Fruit fly (Drosophila melanogaster) whole organism, embryonic: ENCODE results near the gene Stim.
A peak's percentile ranks its signal among the peaks of the same experiment; 100 is the strongest.

Experiments used
- Antp ChIP-seq: fragments of 200-800 bp; sonication (Bioruptor generic); optimal IDR thresholded peaks from 3 replicates; lab custom pipeline; 2016; ENCODE audit warnings: missing biosample characterization, missing genetic modification characterization
- B-H2 ChIP-seq: fragments of 200-800 bp; sonication (Bioruptor generic); optimal IDR thresholded peaks from 2 replicates; lab custom pipeline; 2018; ENCODE audit warnings: missing biosample characterization, mild to moderate bottlenecking, missing genetic modification characterization
- Bgb ChIP-seq: fragments of 200-800 bp; sonication (Bioruptor generic); IDR thresholded peaks from 2 replicates; pipeline ENCODE4 v1.3.6; 2022; ENCODE audit warnings: missing biosample characterization, missing genetic modification characterization; ENCODE audit not compliant: partially characterized antibody
- CG10274 ChIP-seq: fragments of 200-800 bp; sonication (Bioruptor generic); optimal IDR thresholded peaks from 3 replicates; lab custom pipeline; 2017; ENCODE audit warnings: missing biosample characterization, mild to moderate bottlenecking, missing genetic modification characterization
- CG10543 ChIP-seq: fragments of 200-800 bp; sonication (Bioruptor generic); optimal IDR thresholded peaks from 3 replicates; lab custom pipeline; 2017; ENCODE audit warnings: missing biosample characterization, mild to moderate bottlenecking, missing genetic modification characterization, moderate library complexity
- CG11398 ChIP-seq: fragments of 200-800 bp; sonication (Bioruptor generic); optimal IDR thresholded peaks from 2 replicates; lab custom pipeline; 2016; ENCODE audit warnings: missing biosample characterization, missing genetic modification characterization
- CG15514 ChIP-seq: fragments of 200-800 bp; sonication (Bioruptor generic); optimal IDR thresholded peaks from 3 replicates; lab custom pipeline; 2017; ENCODE audit warnings: missing biosample characterization, missing genetic modification characterization, mild to moderate bottlenecking, moderate library complexity, missing genetic modification reagents
- CG15601 ChIP-seq: fragments of 200-800 bp; sonication (Bioruptor generic); optimal IDR thresholded peaks from 3 replicates; lab custom pipeline; 2019; ENCODE audit warnings: missing biosample characterization, mild to moderate bottlenecking, missing genetic modification characterization, moderate library complexity
- CG17568 ChIP-seq: fragments of 200-800 bp; sonication (Bioruptor generic); optimal IDR thresholded peaks from 2 replicates; lab custom pipeline; 2018; ENCODE audit warnings: missing biosample characterization, mild to moderate bottlenecking, missing genetic modification characterization, moderate library complexity
- CG18599 ChIP-seq: fragments of 200-800 bp; sonication (Bioruptor generic); optimal IDR thresholded peaks from 3 replicates; lab custom pipeline; 2017; ENCODE audit warnings: missing biosample characterization, missing genetic modification characterization, mild to moderate bottlenecking, moderate library complexity, missing genetic modification reagents
- CG4707 ChIP-seq: fragments of 200-800 bp; sonication (Bioruptor generic); optimal IDR thresholded peaks from 2 replicates; lab custom pipeline; 2018; ENCODE audit warnings: missing biosample characterization, mild to moderate bottlenecking, missing genetic modification characterization, moderate library complexity
- CG4820 ChIP-seq: fragments of 200-800 bp; sonication (Bioruptor generic); optimal IDR thresholded peaks from 3 replicates; lab custom pipeline; 2016; ENCODE audit warnings: missing biosample characterization, missing genetic modification characterization
- CG6765 ChIP-seq: fragments of 200-800 bp; sonication (Bioruptor generic); optimal IDR thresholded peaks from 3 replicates; lab custom pipeline; 2017; ENCODE audit warnings: missing biosample characterization, mild to moderate bottlenecking, missing genetic modification characterization
- CG7745 ChIP-seq: fragments of 200-800 bp; sonication (Bioruptor generic); optimal IDR thresholded peaks from 2 replicates; lab custom pipeline; 2018; ENCODE audit warnings: missing biosample characterization, mild to moderate bottlenecking, missing genetic modification characterization, moderate library complexity
- CG8290 ChIP-seq, 3 experiments: fragments of 200-800 bp; sonication (Bioruptor generic); optimal IDR thresholded peaks; 2 replicates each; lab custom pipeline; 2016 to 2019; ENCODE audit warnings: missing biosample characterization in 3 of 3, missing genetic modification characterization in 3 of 3, mild to moderate bottlenecking in 2 of 3, moderate library complexity in 1 of 3
- CG9817 ChIP-seq: fragments of 200-800 bp; sonication (Bioruptor generic); optimal IDR thresholded peaks from 2 replicates; lab custom pipeline; 2018; ENCODE audit warnings: missing biosample characterization, mild to moderate bottlenecking, missing genetic modification characterization, moderate library complexity
- D ChIP-seq, 2 experiments: fragments of 200-800 bp in 1 of 2; fragments of >200 bp in 1 of 2; sonication (Bioruptor generic) in 1 of 2; optimal IDR thresholded peaks; 2 replicates in 1 of 2; 3 replicates in 1 of 2; lab custom pipeline; 2017; ENCODE audit warnings: mild to moderate bottlenecking in 1 of 2, missing biosample characterization in 1 of 2, missing genetic modification characterization in 1 of 2, missing genetic modification reagents in 1 of 2
- Dad ChIP-seq: fragments of 200-800 bp; sonication (Bioruptor generic); optimal IDR thresholded peaks from 3 replicates; lab custom pipeline; 2016; ENCODE audit warnings: missing biosample characterization, missing genetic modification characterization
- Doc3 ChIP-seq: fragments of 200-800 bp; sonication (Bioruptor generic); IDR thresholded peaks from 3 replicates; pipeline ENCODE4 v1.3.6; 2022; ENCODE audit warnings: missing biosample characterization, missing genetic modification characterization; ENCODE audit not compliant: partially characterized antibody
- ERR ChIP-seq: fragments of 200-800 bp; sonication (Bioruptor generic); optimal IDR thresholded peaks from 2 replicates; lab custom pipeline; 2016; ENCODE audit warnings: missing biosample characterization, missing genetic modification characterization
- Elba2 ChIP-seq: fragments of 200-800 bp; sonication (Bioruptor generic); optimal IDR thresholded peaks from 3 replicates; lab custom pipeline; 2016; ENCODE audit warnings: missing biosample characterization, missing genetic modification characterization
- Fer3 ChIP-seq: fragments of 200-800 bp; sonication (Bioruptor generic); optimal IDR thresholded peaks from 2 replicates; lab custom pipeline; 2018; ENCODE audit warnings: missing biosample characterization, mild to moderate bottlenecking, missing genetic modification characterization, moderate library complexity
- Hr78 ChIP-seq, 2 experiments: fragments of 200-800 bp in 1 of 2; fragments of >200 bp in 1 of 2; sonication (Bioruptor generic) in 1 of 2; optimal IDR thresholded peaks; 2 replicates each; lab custom pipeline; 2017 to 2019; ENCODE audit warnings: missing biosample characterization in 2 of 2, missing genetic modification characterization in 2 of 2, mild to moderate bottlenecking in 1 of 2, moderate library complexity in 1 of 2
- Nf-YC ChIP-seq: fragments of 200-800 bp; optimal IDR thresholded peaks from 3 replicates; lab custom pipeline; 2019; ENCODE audit warnings: missing biosample characterization, mild to moderate bottlenecking, missing genetic modification characterization, moderate library complexity
- NfI ChIP-seq: fragments of 200-800 bp; sonication (Bioruptor generic); optimal IDR thresholded peaks from 3 replicates; lab custom pipeline; 2018; ENCODE audit warnings: missing biosample characterization, mild to moderate bottlenecking, missing genetic modification characterization, moderate library complexity
- Scr ChIP-seq: fragments of 200-800 bp; sonication (Bioruptor generic); IDR thresholded peaks from 2 replicates; pipeline ENCODE4 v1.3.6; 2022; ENCODE audit warnings: missing biosample characterization, missing genetic modification characterization; ENCODE audit not compliant: partially characterized antibody
- Sin3A ChIP-seq: fragments of >200 bp; optimal IDR thresholded peaks from 2 replicates; lab custom pipeline; 2018
- Sry-δ ChIP-seq: fragments of 200-800 bp; sonication (Bioruptor generic); optimal IDR thresholded peaks from 2 replicates; lab custom pipeline; 2016; ENCODE audit warnings: missing biosample characterization, missing genetic modification characterization
- YL-1 ChIP-seq: fragments of 200-800 bp; sonication (Bioruptor generic); optimal IDR thresholded peaks from 3 replicates; lab custom pipeline; 2017; ENCODE audit warnings: missing biosample characterization, mild to moderate bottlenecking, missing genetic modification characterization
- amos ChIP-seq: fragments of 200-800 bp; sonication (Bioruptor generic); IDR thresholded peaks from 2 replicates; pipeline ENCODE4 v1.3.6; 2022; ENCODE audit warnings: missing biosample characterization, missing genetic modification characterization; ENCODE audit not compliant: partially characterized antibody
- az2 ChIP-seq: fragments of 200-800 bp; sonication (Bioruptor generic); optimal IDR thresholded peaks from 3 replicates; lab custom pipeline; 2016; ENCODE audit warnings: missing biosample characterization, missing genetic modification characterization
- caup ChIP-seq: fragments of 200-800 bp; sonication (Bioruptor generic); optimal IDR thresholded peaks from 3 replicates; lab custom pipeline; 2017; ENCODE audit warnings: missing biosample characterization, mild to moderate bottlenecking, missing genetic modification characterization, moderate library complexity; ENCODE audit not compliant: severe bottlenecking
- gfzf ChIP-seq: fragments of 200-800 bp; sonication (Bioruptor generic); optimal IDR thresholded peaks from 2 replicates; lab custom pipeline; 2016; ENCODE audit warnings: missing biosample characterization, mild to moderate bottlenecking, missing genetic modification characterization, moderate library complexity
- gsb-n ChIP-seq: fragments of 200-800 bp; sonication (Bioruptor generic); optimal IDR thresholded peaks from 3 replicates; lab custom pipeline; 2018; ENCODE audit warnings: missing biosample characterization, mild to moderate bottlenecking, missing genetic modification characterization
- kah ChIP-seq: fragments of 200-800 bp; sonication (Bioruptor generic); optimal IDR thresholded peaks from 2 replicates; lab custom pipeline; 2018; ENCODE audit warnings: missing biosample characterization, mild to moderate bottlenecking, missing genetic modification characterization
- kay ChIP-seq: fragments of 200-800 bp; sonication (Bioruptor generic); optimal IDR thresholded peaks from 2 replicates; lab custom pipeline; 2016; ENCODE audit warnings: missing biosample characterization, missing genetic modification characterization
- lab ChIP-seq: fragments of 200-800 bp; sonication (Bioruptor generic); optimal IDR thresholded peaks from 3 replicates; lab custom pipeline; 2017; ENCODE audit warnings: missing biosample characterization, missing genetic modification characterization, mild to moderate bottlenecking, moderate library complexity, missing genetic modification reagents
- nerfin-2 ChIP-seq: fragments of 200-800 bp; sonication (Bioruptor generic); IDR thresholded peaks from 2 replicates; pipeline ENCODE4 v1.3.6; 2022; ENCODE audit warnings: missing biosample characterization, missing genetic modification characterization; ENCODE audit not compliant: partially characterized antibody
- nmo ChIP-seq: fragments of 200-800 bp; sonication (Bioruptor generic); optimal IDR thresholded peaks from 2 replicates; lab custom pipeline; 2018; ENCODE audit warnings: missing biosample characterization, mild to moderate bottlenecking, missing genetic modification characterization, moderate library complexity
- scrt ChIP-seq: fragments of 200-800 bp; sonication (Bioruptor generic); optimal IDR thresholded peaks from 2 replicates; lab custom pipeline; 2018; ENCODE audit warnings: missing biosample characterization, mild to moderate bottlenecking, missing genetic modification characterization, moderate library complexity
- sna ChIP-seq: fragments of 200-800 bp; sonication (Bioruptor generic); IDR thresholded peaks from 2 replicates; pipeline ENCODE4 v1.3.6; 2022; ENCODE audit warnings: missing biosample characterization, missing genetic modification characterization; ENCODE audit not compliant: partially characterized antibody
- sob ChIP-seq: fragments of 200-800 bp; sonication (Bioruptor generic); IDR thresholded peaks from 2 replicates; pipeline ENCODE4 v1.3.6; 2022; ENCODE audit warnings: missing biosample characterization, missing genetic modification characterization
- sqz ChIP-seq: fragments of 200-800 bp; sonication (Bioruptor generic); optimal IDR thresholded peaks from 3 replicates; lab custom pipeline; 2018; ENCODE audit warnings: missing biosample characterization, mild to moderate bottlenecking, missing genetic modification characterization
- tll ChIP-seq, 2 experiments: fragments of 200-800 bp in 1 of 2; fragments of >200 bp in 1 of 2; sonication (Bioruptor generic) in 1 of 2; optimal IDR thresholded peaks; 2 replicates each; lab custom pipeline; 2017 to 2019; ENCODE audit warnings: missing biosample characterization in 2 of 2, missing genetic modification characterization in 2 of 2, mild to moderate bottlenecking in 1 of 2, moderate library complexity in 1 of 2
- vnd ChIP-seq: fragments of 200-800 bp; sonication (Bioruptor generic); IDR thresholded peaks from 3 replicates; pipeline ENCODE4 v1.3.6; 2022; ENCODE audit warnings: missing biosample characterization, missing genetic modification characterization; ENCODE audit not compliant: partially characterized antibody

Gene Stim

DNA sequence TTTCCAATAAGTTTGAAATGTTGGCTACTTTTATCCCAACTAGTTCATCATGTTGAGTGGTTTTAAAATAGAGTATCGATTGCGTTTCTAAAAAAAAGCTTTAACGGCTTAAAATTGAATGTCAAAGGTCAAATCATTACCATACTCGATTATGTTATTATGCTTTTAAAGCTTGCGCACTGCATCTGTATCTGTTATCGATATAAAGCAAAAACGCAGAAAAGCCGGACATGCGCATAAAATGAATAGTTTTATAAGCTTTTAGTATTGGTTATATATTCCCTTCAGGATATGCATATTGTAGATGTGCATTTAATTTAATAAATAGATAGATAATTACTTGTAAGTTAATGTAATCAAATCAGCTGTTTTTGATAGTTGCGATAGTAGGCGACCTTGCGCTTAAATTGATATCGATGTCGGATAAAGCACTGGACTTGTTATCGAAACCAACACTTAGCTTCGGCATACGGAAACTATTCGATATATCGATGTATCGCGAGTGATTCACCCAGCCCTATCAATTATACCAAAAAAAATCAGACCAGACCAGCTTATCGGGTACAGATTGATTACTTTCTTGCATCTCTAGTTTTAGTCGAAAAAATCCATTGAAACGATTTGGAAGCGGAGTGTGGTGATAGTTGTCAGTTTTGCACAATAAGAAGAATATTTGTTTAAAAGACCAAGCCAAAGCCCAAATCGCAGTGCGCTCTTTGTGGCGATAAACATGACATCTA, 48.5 kb downstream of the Stim start, which contains the start of gene shi (continued):
- TF ChIP-seq CG4707 (GFP tag; lab: Kevin White, UChicago), result no peak
- no peak for TF ChIP-seq kah (GFP tag; lab: Kevin White, UChicago)
- TF ChIP-seq D (optimal IDR thresholded peaks at IDR 0.05; lab: Kevin White, UChicago), result no peak
- TF ChIP-seq D (GFP tag; optimal IDR thresholded peaks at IDR 0.05; lab: Kevin White, UChicago), result no peak
- peak; percentile 42 for TF ChIP-seq Nf-YC (tag; lab: Kevin White, UChicago)
- TF ChIP-seq Sry-δ (GFP tag; lab: Kevin White, UChicago), result peak; percentile 94
- peak; percentile 29 for TF ChIP-seq CG18599 (GFP tag; lab: Kevin White, UChicago)
- peak; percentile 9 for TF ChIP-seq Fer3 (tag; lab: Kevin White, UChicago)
- peak; percentile 10 for TF ChIP-seq CG10543
- peak; percentile 65 for TF ChIP-seq Elba2 (GFP tag; lab: Kevin White, UChicago)
- no peak for TF ChIP-seq az2
- peak; percentile 15 for TF ChIP-seq lab (GFP tag; lab: Kevin White, UChicago)
- TF ChIP-seq CG15601, result peak; percentile 89
- TF ChIP-seq CG6765 (GFP tag; lab: Kevin White, UChicago), result no peak
- peak; percentile 14 for TF ChIP-seq Dad
- TF ChIP-seq nerfin-2 (GFP tag; lab: Robert Waterston, UW), result peak; percentile 99
- peak; percentile 62 for TF ChIP-seq nmo
- peak; percentile 63 for TF ChIP-seq B-H2 (GFP tag; lab: Kevin White, UChicago)
- peak; percentile 52 for TF ChIP-seq Sin3A (lab: Kevin White, UChicago)
- TF ChIP-seq CG15514, result peak; percentile 60
- no peak for TF ChIP-seq CG11398
- TF ChIP-seq caup (GFP tag; lab: Kevin White, UChicago), result peak; percentile 51
- TF ChIP-seq sob (GFP tag; lab: Robert Waterston, UW), result peak; percentile 35; the same call in 1 of the 2 replicates
- TF ChIP-seq CG8290 (GFP tag; optimal IDR thresholded peaks at IDR 0.05; lab: Kevin White, UChicago), result peak; percentile 48
- peak in 1 of 2 experiments; percentile 75 for TF ChIP-seq CG8290 (tag; optimal IDR thresholded peaks at IDR 0.05; lab: Kevin White, UChicago)
- TF ChIP-seq CG10274 (GFP tag; lab: Kevin White, UChicago), result no peak
- peak; percentile 96 for TF ChIP-seq Scr (GFP tag; lab: Robert Waterston, UW)
- peak; percentile 99 for TF ChIP-seq amos (GFP tag; lab: Robert Waterston, UW)
- TF ChIP-seq Doc3, result peak; percentile 91
- TF ChIP-seq Bgb (GFP tag; lab: Robert Waterston, UW), result peak; percentile 99
- TF ChIP-seq sqz (GFP tag; lab: Kevin White, UChicago), result peak; percentile 50
- no peak for TF ChIP-seq NfI
- TF ChIP-seq CG17568 (GFP tag; lab: Kevin White, UChicago), result no peak
- TF ChIP-seq kay (GFP tag; lab: Kevin White, UChicago), result peak; percentile 18
- no peak for TF ChIP-seq tll (GFP tag; optimal IDR thresholded peaks at IDR 0.05; lab: Kevin White, UChicago)
- peak; percentile 15 for TF ChIP-seq gsb-n (tag; lab: Kevin White, UChicago)
- TF ChIP-seq Antp (GFP tag; lab: Kevin White, UChicago), result no peak
- TF ChIP-seq CG7745 (tag; lab: Kevin White, UChicago), result no peak
- no peak for TF ChIP-seq ERR (GFP tag; lab: Kevin White, UChicago)
- TF ChIP-seq CG9817 (tag; lab: Kevin White, UChicago), result no peak
- peak in 1 of 2 experiments; percentile 100 for TF ChIP-seq Hr78 (GFP tag; optimal IDR thresholded peaks at IDR 0.05; lab: Kevin White, UChicago)
- TF ChIP-seq sna (GFP tag; lab: Robert Waterston, UW), result peak; percentile 93
- no peak for TF ChIP-seq YL-1 (GFP tag; lab: Kevin White, UChicago)
- peak; percentile 53 for TF ChIP-seq gfzf (GFP tag; lab: Kevin White, UChicago)
- TF ChIP-seq scrt, result peak; percentile 13
- TF ChIP-seq CG4820 (GFP tag; lab: Kevin White, UChicago), result no peak
- peak; percentile 99 for TF ChIP-seq vnd (GFP tag; lab: Robert Waterston, UW)
